Worm (Caenorhabditis elegans) whole organism, L3 larva: ENCODE results near the gene mog-1.

Experiments
- ama-1 ChIP-seq: fragments of 150-350 bp; optimal IDR thresholded peaks from 2 replicates; lab custom pipeline; 2018
- daf-12 ChIP-seq: fragments of 150-350 bp; optimal IDR thresholded peaks from 2 replicates; lab custom pipeline; 2014; ENCODE audit warnings: missing biosample characterization, missing genetic modification reagents, missing genetic modification characterization
- egl-27 ChIP-seq: sonication (generic microtip); optimal IDR thresholded peaks from 4 replicates; lab custom pipeline; 2017; ENCODE audit warnings: missing biosample characterization, missing genetic modification reagents, missing genetic modification characterization
- elt-3 ChIP-seq, 3 experiments: fragments of 150-350 bp in 1 of 3; sonication (generic microtip) in 2 of 3; optimal IDR thresholded peaks; 2 replicates in 2 of 3; 4 replicates in 1 of 3; lab custom pipeline; 2014 to 2017; ENCODE audit warnings: missing biosample characterization in 3 of 3, missing genetic modification characterization in 3 of 3
- nhr-11 ChIP-seq: fragments of 150-350 bp; optimal IDR thresholded peaks from 2 replicates; lab custom pipeline; 2014; ENCODE audit warnings: missing biosample characterization, missing genetic modification characterization
- nhr-12 ChIP-seq: fragments of 150-350 bp; optimal IDR thresholded peaks from 2 replicates; lab custom pipeline; 2014; ENCODE audit warnings: missing biosample characterization, missing genetic modification characterization
- nhr-25 ChIP-seq: sonication (generic microtip); optimal IDR thresholded peaks from 2 replicates; lab custom pipeline; 2017; ENCODE audit warnings: missing biosample characterization, missing genetic modification characterization
- ztf-11 ChIP-seq: fragments of 150-350 bp; optimal IDR thresholded peaks from 2 replicates; lab custom pipeline; 2014; ENCODE audit warnings: missing biosample characterization, missing genetic modification characterization
- ztf-4 ChIP-seq: fragments of 150-350 bp; optimal IDR thresholded peaks from 2 replicates; lab custom pipeline; 2014; ENCODE audit warnings: missing biosample characterization, missing genetic modification characterization

DNA sequence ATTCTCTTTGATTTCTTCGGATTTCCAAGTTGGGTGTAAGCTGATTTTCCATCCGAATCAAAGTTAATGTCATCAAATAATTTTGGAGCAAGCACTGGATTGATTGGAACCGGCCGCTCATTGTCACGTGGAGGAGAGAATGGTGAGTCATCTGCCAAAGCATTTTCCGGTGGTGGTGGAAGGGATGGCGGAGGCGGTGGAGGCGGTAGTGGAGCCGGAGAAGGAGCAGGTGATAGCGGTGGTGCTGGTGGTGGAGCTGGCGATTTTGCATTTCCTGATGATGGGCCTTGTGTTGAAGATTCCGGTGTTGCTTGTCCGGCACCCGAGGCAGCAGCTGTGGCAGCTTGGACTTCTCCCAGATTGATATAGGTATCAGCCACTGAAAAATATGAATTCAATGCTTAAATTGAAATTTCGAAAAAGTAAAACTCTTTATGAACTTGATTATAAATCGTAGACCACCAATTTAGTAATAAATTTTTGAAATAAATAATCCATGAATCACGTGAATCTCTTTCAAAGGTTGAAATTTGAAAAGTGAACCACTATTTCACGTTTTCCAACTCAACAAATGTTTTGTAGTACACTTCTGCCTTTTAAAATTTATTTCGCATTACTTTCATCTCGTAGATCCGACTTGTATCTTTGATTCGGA is 14.9 kb downstream of the mog-1 start, which contains the start of the genes K03H1.9 and K03H1.12:
- TF ChIP-seq nhr-11 (tag; lab: Kevin White, UChicago) (no peak), elt-3 (tag; optimal IDR thresholded peaks at IDR 0.05; lab: Kevin White, UChicago) (no peak), ztf-4 (tag; lab: Kevin White, UChicago) (no peak), egl-27 (no peak), daf-12 (no peak), ama-1 (lab: Kevin White, UChicago) (no peak), nhr-12 (no peak), nhr-25 (no peak), ztf-11 (tag; lab: Kevin White, UChicago) (no peak)
